Fruit fly (Drosophila melanogaster) whole organism, embryonic: ENCODE measurements around the gene trbl.

Experiments used
- Atf-2 ChIP-seq: fragments of 200-800 bp; sonication (Bioruptor generic); optimal IDR thresholded peaks from 2 replicates; lab custom pipeline; 2016; ENCODE audit warnings: missing biosample characterization, missing genetic modification characterization
- BtbVII ChIP-seq: fragments of 200-800 bp; sonication (Bioruptor generic); optimal IDR thresholded peaks from 3 replicates; lab custom pipeline; 2017; ENCODE audit warnings: missing biosample characterization, mild to moderate bottlenecking, missing genetic modification characterization
- CG10959 ChIP-seq: fragments of 200-800 bp; sonication (Bioruptor generic); IDR thresholded peaks from 2 replicates; pipeline ENCODE4 v1.3.6; 2022; ENCODE audit warnings: missing biosample characterization, missing genetic modification characterization
- CG12104 ChIP-seq: fragments of 200-800 bp; sonication (Bioruptor generic); optimal IDR thresholded peaks from 3 replicates; lab custom pipeline; 2016; ENCODE audit warnings: missing biosample characterization, missing genetic modification characterization
- CG12155 ChIP-seq: fragments of 200-800 bp; sonication (Bioruptor generic); optimal IDR thresholded peaks from 3 replicates; lab custom pipeline; 2016; ENCODE audit warnings: missing biosample characterization, missing genetic modification characterization
- CG12219 ChIP-seq: fragments of 200-800 bp; sonication (Bioruptor generic); optimal IDR thresholded peaks from 3 replicates; lab custom pipeline; 2018; ENCODE audit warnings: missing biosample characterization, mild to moderate bottlenecking, missing genetic modification characterization
- CG15011 ChIP-seq: fragments of 200-800 bp; sonication (Bioruptor generic); optimal IDR thresholded peaks from 3 replicates; lab custom pipeline; 2018; ENCODE audit warnings: missing biosample characterization, mild to moderate bottlenecking, missing genetic modification characterization
- CG1603 ChIP-seq: fragments of 200-800 bp; sonication (Bioruptor generic); optimal IDR thresholded peaks from 2 replicates; lab custom pipeline; 2019; ENCODE audit warnings: missing biosample characterization, mild to moderate bottlenecking, missing genetic modification characterization, moderate library complexity
- CG16863 ChIP-seq: fragments of 200-800 bp; sonication (Bioruptor generic); optimal IDR thresholded peaks from 3 replicates; lab custom pipeline; 2016; ENCODE audit warnings: missing biosample characterization, missing genetic modification characterization
- CG17359 ChIP-seq: fragments of 200-800 bp; sonication (Bioruptor generic); optimal IDR thresholded peaks from 3 replicates; lab custom pipeline; 2018; ENCODE audit warnings: missing biosample characterization, mild to moderate bottlenecking, missing genetic modification characterization, moderate library complexity
- CG17568 ChIP-seq: fragments of 200-800 bp; sonication (Bioruptor generic); optimal IDR thresholded peaks from 2 replicates; lab custom pipeline; 2018; ENCODE audit warnings: missing biosample characterization, mild to moderate bottlenecking, missing genetic modification characterization, moderate library complexity
- CG18262 ChIP-seq: fragments of 200-800 bp; optimal IDR thresholded peaks from 3 replicates; lab custom pipeline; 2019; ENCODE audit warnings: missing biosample characterization, mild to moderate bottlenecking, missing genetic modification characterization, moderate library complexity
- CG30403 ChIP-seq: fragments of 200-800 bp; sonication (Bioruptor generic); optimal IDR thresholded peaks from 3 replicates; lab custom pipeline; 2016; ENCODE audit warnings: missing biosample characterization, missing genetic modification characterization
- CG31365 ChIP-seq: fragments of 200-800 bp; sonication (Bioruptor generic); optimal IDR thresholded peaks from 2 replicates; lab custom pipeline; 2018; ENCODE audit warnings: missing biosample characterization, mild to moderate bottlenecking, missing genetic modification characterization
- CG3726 ChIP-seq: fragments of 200-800 bp; sonication (Bioruptor generic); IDR thresholded peaks from 3 replicates; pipeline ENCODE4, ENCODE4 v1.3.6; 2022; ENCODE audit warnings: missing biosample characterization, missing genetic modification characterization
- CG4282 ChIP-seq: fragments of 200-800 bp; sonication (Bioruptor generic); optimal IDR thresholded peaks from 2 replicates; lab custom pipeline; 2016; ENCODE audit warnings: missing biosample characterization, missing genetic modification characterization
- CG4730 ChIP-seq: fragments of 200-800 bp; sonication (Bioruptor generic); IDR thresholded peaks from 2 replicates; pipeline ENCODE4 v1.3.6; 2022; ENCODE audit warnings: missing biosample characterization, missing genetic modification characterization
- CG5180 ChIP-seq: fragments of 200-800 bp; sonication (Bioruptor generic); optimal IDR thresholded peaks from 3 replicates; lab custom pipeline; 2017; ENCODE audit warnings: missing biosample characterization, missing genetic modification characterization, mild to moderate bottlenecking, moderate library complexity, missing genetic modification reagents
- CoRest ChIP-seq: fragments of 200-800 bp; sonication (Bioruptor generic); optimal IDR thresholded peaks from 3 replicates; lab custom pipeline; 2018; ENCODE audit warnings: missing biosample characterization, mild to moderate bottlenecking, missing genetic modification characterization, moderate library complexity
- Fer3 ChIP-seq: fragments of 200-800 bp; sonication (Bioruptor generic); optimal IDR thresholded peaks from 2 replicates; lab custom pipeline; 2018; ENCODE audit warnings: missing biosample characterization, mild to moderate bottlenecking, missing genetic modification characterization, moderate library complexity
- HHEX ChIP-seq: fragments of 200-800 bp; sonication (Bioruptor generic); optimal IDR thresholded peaks from 3 replicates; lab custom pipeline; 2017; ENCODE audit warnings: missing biosample characterization, mild to moderate bottlenecking, missing genetic modification characterization, missing genetic modification reagents
- Mrtf ChIP-seq: fragments of 200-800 bp; sonication (Bioruptor generic); IDR thresholded peaks from 3 replicates; pipeline ENCODE4 v1.3.6; 2022; ENCODE audit warnings: missing biosample characterization, missing genetic modification characterization
- Scr ChIP-seq: fragments of 200-800 bp; sonication (Bioruptor generic); IDR thresholded peaks from 2 replicates; pipeline ENCODE4 v1.3.6; 2022; ENCODE audit warnings: missing biosample characterization, missing genetic modification characterization; ENCODE audit not compliant: partially characterized antibody
- Sox102F ChIP-seq: fragments of 200-800 bp; sonication (Bioruptor generic); optimal IDR thresholded peaks from 2 replicates; lab custom pipeline; 2018; ENCODE audit warnings: missing biosample characterization, mild to moderate bottlenecking, missing genetic modification characterization, moderate library complexity
- Tbp ChIP-seq: fragments of >200 bp; optimal IDR thresholded peaks from 2 replicates; lab custom pipeline; 2018; ENCODE audit warnings: missing biosample characterization, missing genetic modification characterization
- YL-1 ChIP-seq: fragments of 200-800 bp; sonication (Bioruptor generic); optimal IDR thresholded peaks from 3 replicates; lab custom pipeline; 2017; ENCODE audit warnings: missing biosample characterization, mild to moderate bottlenecking, missing genetic modification characterization
- ash1 ChIP-seq: fragments of 200-800 bp; sonication (Bioruptor generic); optimal IDR thresholded peaks from 2 replicates; lab custom pipeline; 2018; ENCODE audit warnings: missing biosample characterization, mild to moderate bottlenecking, missing genetic modification characterization
- crc ChIP-seq: fragments of 200-800 bp; sonication (Bioruptor generic); optimal IDR thresholded peaks from 2 replicates; lab custom pipeline; 2016; ENCODE audit warnings: missing biosample characterization, missing genetic modification characterization
- crol ChIP-seq: fragments of 200-800 bp; sonication (Bioruptor generic); IDR thresholded peaks from 2 replicates; pipeline ENCODE4 v1.3.6; 2022; ENCODE audit warnings: missing biosample characterization, missing genetic modification characterization
- en ChIP-seq: fragments of 200-800 bp; sonication (Bioruptor generic); optimal IDR thresholded peaks from 2 replicates; lab custom pipeline; 2016; ENCODE audit warnings: missing biosample characterization, missing genetic modification characterization
- gcm ChIP-seq: fragments of 200-800 bp; sonication (Bioruptor generic); optimal IDR thresholded peaks from 2 replicates; lab custom pipeline; 2019; ENCODE audit warnings: missing biosample characterization, mild to moderate bottlenecking, missing genetic modification characterization, moderate library complexity
- grau ChIP-seq: fragments of 200-800 bp; optimal IDR thresholded peaks from 3 replicates; lab custom pipeline; 2019; ENCODE audit warnings: missing biosample characterization, mild to moderate bottlenecking, missing genetic modification characterization, moderate library complexity
- grn ChIP-seq: fragments of 200-800 bp; sonication (Bioruptor generic); optimal IDR thresholded peaks from 3 replicates; lab custom pipeline; 2017; ENCODE audit warnings: missing biosample characterization, missing genetic modification characterization
- ham ChIP-seq: fragments of 200-800 bp; sonication (Bioruptor generic); IDR thresholded peaks from 2 replicates; pipeline ENCODE4 v1.3.6; 2022; ENCODE audit warnings: missing biosample characterization, missing genetic modification characterization
- lilli ChIP-seq: fragments of 200-800 bp; sonication (Bioruptor generic); optimal IDR thresholded peaks from 3 replicates; lab custom pipeline; 2016; ENCODE audit warnings: missing biosample characterization, missing genetic modification characterization
- nerfin-2 ChIP-seq: fragments of 200-800 bp; sonication (Bioruptor generic); IDR thresholded peaks from 2 replicates; pipeline ENCODE4 v1.3.6; 2022; ENCODE audit warnings: missing biosample characterization, missing genetic modification characterization; ENCODE audit not compliant: partially characterized antibody
- oc ChIP-seq: fragments of 200-800 bp; sonication (Bioruptor generic); optimal IDR thresholded peaks from 2 replicates; lab custom pipeline; 2018; ENCODE audit warnings: missing biosample characterization, mild to moderate bottlenecking, missing genetic modification characterization, moderate library complexity
- pho ChIP-seq: fragments of 200-800 bp; sonication (Bioruptor generic); optimal IDR thresholded peaks from 2 replicates; lab custom pipeline; 2016; ENCODE audit warnings: missing biosample characterization, missing genetic modification characterization
- pnt ChIP-seq: fragments of 200-800 bp; sonication (Bioruptor generic); optimal IDR thresholded peaks from 3 replicates; lab custom pipeline; 2016; ENCODE audit warnings: missing biosample characterization, missing genetic modification characterization
- salm ChIP-seq: fragments of 200-800 bp; sonication (Bioruptor generic); optimal IDR thresholded peaks from 2 replicates; lab custom pipeline; 2018; ENCODE audit warnings: missing biosample characterization, mild to moderate bottlenecking, missing genetic modification characterization
- slbo ChIP-seq: fragments of 200-800 bp; sonication (Bioruptor generic); IDR thresholded peaks from 2 replicates; pipeline ENCODE4 v1.3.6; 2022; ENCODE audit warnings: missing biosample characterization, missing genetic modification characterization
- slou ChIP-seq: fragments of 200-800 bp; sonication (Bioruptor generic); optimal IDR thresholded peaks from 3 replicates; lab custom pipeline; 2016; ENCODE audit warnings: missing biosample characterization, missing genetic modification characterization
- so ChIP-seq: fragments of 200-800 bp; sonication (Bioruptor generic); IDR thresholded peaks from 3 replicates; pipeline ENCODE4 v1.3.6; 2022; ENCODE audit warnings: missing biosample characterization, missing genetic modification characterization
- sob ChIP-seq: fragments of 200-800 bp; sonication (Bioruptor generic); IDR thresholded peaks from 2 replicates; pipeline ENCODE4 v1.3.6; 2022; ENCODE audit warnings: missing biosample characterization, missing genetic modification characterization
- sug ChIP-seq: fragments of 200-800 bp; optimal IDR thresholded peaks from 2 replicates; lab custom pipeline; 2019; ENCODE audit warnings: missing biosample characterization, mild to moderate bottlenecking, missing genetic modification characterization, moderate library complexity
- tll ChIP-seq, 2 experiments: fragments of 200-800 bp in 1 of 2; fragments of >200 bp in 1 of 2; sonication (Bioruptor generic) in 1 of 2; optimal IDR thresholded peaks; 2 replicates each; lab custom pipeline; 2017 to 2019; ENCODE audit warnings: missing biosample characterization in 2 of 2, missing genetic modification characterization in 2 of 2, mild to moderate bottlenecking in 1 of 2, moderate library complexity in 1 of 2
- usp ChIP-seq: fragments of >200 bp; optimal IDR thresholded peaks from 2 replicates; lab custom pipeline; 2017; ENCODE audit warnings: missing biosample characterization, missing genetic modification characterization
- z ChIP-seq: fragments of 200-800 bp; sonication (Bioruptor generic); IDR thresholded peaks from 3 replicates; pipeline ENCODE4 v1.3.6; 2022; ENCODE audit warnings: missing biosample characterization, missing genetic modification characterization
- zfh2 ChIP-seq: fragments of 200-800 bp; sonication (Bioruptor generic); optimal IDR thresholded peaks from 2 replicates; lab custom pipeline; 2016; ENCODE audit warnings: missing biosample characterization, missing genetic modification characterization

The trbl gene

DNA sequence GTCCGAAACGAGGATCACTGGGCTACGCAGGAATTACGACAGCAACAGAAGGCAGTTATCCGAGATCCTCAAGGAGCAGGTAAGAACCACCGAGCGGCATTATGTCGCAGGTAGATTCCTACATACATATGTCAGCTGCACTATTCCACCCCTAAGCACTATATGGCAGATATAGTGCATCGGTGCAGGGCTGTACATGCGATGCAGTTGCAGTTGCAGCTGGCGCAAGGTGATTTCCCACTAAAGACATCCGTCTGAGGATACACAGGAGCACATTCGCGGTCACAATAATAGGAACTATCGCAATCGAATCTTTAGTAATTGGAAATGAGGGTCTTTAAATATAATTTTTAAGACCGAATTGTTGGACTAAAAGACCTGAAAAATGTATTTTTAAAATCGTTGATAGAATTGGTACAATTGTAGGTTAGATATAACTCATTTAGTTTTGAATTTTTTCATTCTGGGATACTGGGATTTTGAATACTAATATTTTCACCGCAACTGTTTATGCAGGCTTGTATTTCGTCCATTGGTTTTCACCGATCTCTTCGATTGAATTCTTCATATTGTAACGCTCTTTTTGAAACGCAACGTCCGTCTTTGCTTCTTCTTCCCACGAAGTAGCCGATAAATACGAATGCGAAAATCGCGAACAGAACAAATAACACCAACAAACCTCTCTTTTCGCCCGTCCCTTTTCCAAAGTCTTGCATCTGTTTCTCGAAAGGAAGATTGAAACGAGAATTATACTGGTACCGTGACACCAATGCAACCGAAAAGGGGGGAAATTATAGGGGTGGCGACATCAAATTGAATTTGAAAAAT lies 1.5 kb upstream of the trbl start (continued):
- TF ChIP-seq so (no peak), CG4282 (GFP tag; lab: Kevin White, UChicago) (no peak), CG3726 (no peak), CG30403 (GFP tag; lab: Kevin White, UChicago) (peak; percentile 8), CG15011 (GFP tag; lab: Kevin White, UChicago) (no peak), CoRest (tag; lab: Kevin White, UChicago) (peak; percentile 30), grn (GFP tag; lab: Kevin White, UChicago) (no peak), slbo (GFP tag; lab: Robert Waterston, UW) (no peak), crol (no peak), lilli (GFP tag; lab: Kevin White, UChicago) (no peak), CG17568 (GFP tag; lab: Kevin White, UChicago) (no peak), usp (GFP tag; lab: Kevin White, UChicago) (no peak), CG10959 (0 out of 2 replicates have a peak, but pooled peaks have one; percentile 66), CG17359 (no peak), grau (tag; lab: Kevin White, UChicago) (peak; percentile 54), z (GFP tag; lab: Robert Waterston, UW) (no peak), CG12155 (no peak), sug (tag; lab: Kevin White, UChicago) (no peak), nerfin-2 (no peak), zfh2 (GFP tag; lab: Kevin White, UChicago) (no peak), CG16863 (no peak), Atf-2 (GFP tag; lab: Kevin White, UChicago) (no peak), sob (GFP tag; lab: Robert Waterston, UW) (no peak), CG4730 (GFP tag; lab: Robert Waterston, UW) (no peak), CG1603 (tag; lab: Kevin White, UChicago) (peak; percentile 26), Tbp (no peak), Mrtf (no peak), pnt (no peak), gcm (GFP tag; lab: Kevin White, UChicago) (peak; percentile 66), en (GFP tag; lab: Kevin White, UChicago) (no peak), BtbVII (GFP tag; lab: Kevin White, UChicago) (no peak), CG12104 (GFP tag; lab: Kevin White, UChicago) (no peak), ham (GFP tag; lab: Robert Waterston, UW) (no peak), salm (tag; lab: Kevin White, UChicago) (no peak), YL-1 (GFP tag; lab: Kevin White, UChicago) (no peak), CG31365 (tag; lab: Kevin White, UChicago) (no peak), crc (GFP tag; lab: Kevin White, UChicago) (no peak), CG12219 (GFP tag; lab: Kevin White, UChicago) (no peak), CG5180 (GFP tag; lab: Kevin White, UChicago) (no peak), tll (GFP tag; optimal IDR thresholded peaks at IDR 0.05; lab: Kevin White, UChicago) (peak in 1 of 2 experiments; percentile 46), CG18262 (peak; percentile 72), ash1 (GFP tag; lab: Kevin White, UChicago) (no peak), Scr (GFP tag; lab: Robert Waterston, UW) (no peak), slou (GFP tag; lab: Kevin White, UChicago) (no peak), pho (GFP tag; lab: Kevin White, UChicago) (no peak), Fer3 (no peak), Sox102F (no peak), oc (tag; lab: Kevin White, UChicago) (no peak), HHEX (GFP tag; lab: Kevin White, UChicago) (no peak)
